Worm (Caenorhabditis elegans) whole organism, L3 larva: ENCODE results near the gene M03F8.7.

Source experiments
- elt-2 ChIP-seq: sonication (generic microtip); optimal IDR thresholded peaks from 2 replicates; lab custom pipeline; 2016; ENCODE audit warnings: missing genetic modification reagents, mild to moderate bottlenecking, missing genetic modification characterization, missing compliant biosample characterization
- eor-1 ChIP-seq, 2 experiments: fragments of 150-350 bp; optimal IDR thresholded peaks; 2 replicates each; lab custom pipeline; 2014 to 2018; ENCODE audit warnings: missing biosample characterization in 2 of 2, missing genetic modification characterization in 2 of 2
- hmg-11 ChIP-seq: sonication (generic microtip); optimal IDR thresholded peaks from 2 replicates; lab custom pipeline; 2016; ENCODE audit warnings: missing genetic modification characterization, missing compliant biosample characterization
- jun-1 ChIP-seq: fragments of 150-350 bp; optimal IDR thresholded peaks from 2 replicates; lab custom pipeline; 2014; ENCODE audit warnings: missing biosample characterization, missing genetic modification reagents, missing genetic modification characterization
- lin-39 ChIP-seq: fragments of 150-350 bp; optimal IDR thresholded peaks from 2 replicates; lab custom pipeline; 2018; ENCODE audit warnings: missing biosample characterization, missing genetic modification reagents, missing genetic modification characterization
- nhr-237 ChIP-seq: fragments of 150-350 bp; optimal IDR thresholded peaks from 2 replicates; lab custom pipeline; 2014; ENCODE audit warnings: missing biosample characterization, missing genetic modification characterization

DNA sequence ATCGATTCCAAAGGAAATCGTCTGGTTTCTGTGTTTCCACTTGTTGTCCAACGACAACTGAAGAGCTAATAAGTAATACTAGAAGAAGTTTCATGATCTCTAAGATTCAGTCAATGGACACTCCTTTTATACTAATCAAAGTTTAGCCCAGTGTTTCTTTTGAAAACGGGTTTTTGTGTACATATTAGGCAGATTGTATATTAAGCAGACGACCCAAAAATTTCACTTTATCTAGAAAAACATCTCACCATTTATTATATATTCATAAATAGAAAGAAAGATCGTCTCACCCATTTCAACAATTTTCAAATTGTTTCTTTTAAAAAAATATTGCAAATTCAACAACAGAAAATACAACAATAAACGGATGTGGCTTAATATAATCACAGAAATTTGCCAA is 50.0 kb downstream of the M03F8.7 start, which contains the start of gene C10F3.7:
- TF ChIP-seq elt-2 (tag; lab: Kevin White, UChicago) (no peak), jun-1 (no peak), lin-39 (tag; lab: Kevin White, UChicago) (no peak), nhr-237 (no peak), eor-1 (tag; optimal IDR thresholded peaks at IDR 0.05; lab: Kevin White, UChicago) (no peak), hmg-11 (tag; lab: Kevin White, UChicago) (no peak)
